Worm (Caenorhabditis elegans): ENCODE results near the gene F58F12.2.

Gene F58F12.2

DNA sequence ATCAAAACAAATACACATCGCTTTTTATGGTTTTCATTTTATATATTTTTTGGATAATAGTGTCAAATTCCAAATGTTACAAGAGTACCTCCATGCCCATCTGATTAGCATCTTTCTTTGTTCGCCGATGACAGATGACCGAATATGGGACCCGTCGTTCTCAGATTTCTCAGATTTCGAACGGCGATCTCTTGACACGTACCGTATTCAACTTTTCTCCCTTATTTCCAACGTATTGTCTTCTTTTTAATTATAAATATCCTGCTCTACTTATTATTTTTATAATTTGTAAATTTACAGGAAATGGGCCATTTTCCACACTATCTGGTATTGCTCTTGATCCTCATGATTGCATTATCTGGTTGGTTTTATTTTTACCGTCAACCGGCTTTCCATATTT, 10.6 kb upstream of the F58F12.2 start, which contains the start of gene zig-10:
Gene zig-10 (plus strand): TSS at position 301 of the 400 bp plus-strand sequence.
- no peak for TF ChIP-seq che-1 (tag; optimal IDR thresholded peaks at IDR 0.05)
- TF ChIP-seq ref-2 (tag; optimal IDR thresholded peaks at IDR 0.05), result no peak

DNA sequence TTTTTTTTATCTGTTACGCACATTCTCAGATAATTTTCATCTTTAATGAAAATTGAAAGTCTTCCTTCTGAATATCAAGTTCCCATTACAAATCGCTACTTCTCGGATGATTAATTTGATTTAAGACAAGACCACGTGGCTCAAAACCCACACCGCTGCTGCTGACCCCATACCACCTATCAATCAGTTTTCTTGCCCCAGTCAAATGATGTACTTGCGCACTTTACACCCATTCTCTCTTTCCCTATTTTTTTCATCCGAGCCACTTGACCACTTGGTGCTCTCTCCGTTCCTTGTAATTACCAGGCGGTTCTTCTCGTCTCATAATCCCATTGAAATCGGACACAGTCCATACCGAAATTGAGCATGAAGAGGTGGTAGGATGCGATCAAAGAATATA, 6.2 kb upstream of the F58F12.2 start:
- no peak for TF ChIP-seq lim-6 (tag; optimal IDR thresholded peaks at IDR 0.05)
- no peak for TF ChIP-seq unc-86 (tag; optimal IDR thresholded peaks at IDR 0.05)
- TF ChIP-seq lin-11 (tag; optimal IDR thresholded peaks at IDR 0.05), result no peak
- TF ChIP-seq ceh-6 (GFP tag; optimal IDR thresholded peaks at IDR 0.05), result no peak
- TF ChIP-seq unc-55 (GFP tag; optimal IDR thresholded peaks at IDR 0.05), result peak; percentile 52

DNA sequence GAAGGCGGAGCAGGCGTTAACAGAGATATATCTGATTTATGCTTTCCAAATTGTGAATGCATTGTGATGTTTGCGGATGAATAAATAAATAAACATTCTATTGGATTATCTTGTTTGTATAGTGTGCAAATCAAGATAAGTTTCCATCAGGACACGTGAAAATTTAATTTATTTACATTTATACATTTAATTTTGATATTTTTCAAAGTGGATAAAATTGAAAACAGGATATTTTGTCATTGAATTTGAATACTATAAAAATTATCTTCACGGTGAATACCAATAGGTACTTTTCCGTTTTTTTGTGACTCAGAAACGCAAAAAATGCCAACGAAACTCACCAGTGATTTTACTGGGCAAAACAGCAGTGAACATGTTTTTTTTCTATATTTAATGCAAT, 3.4 kb upstream of the F58F12.2 start, which contains the start of gene F58F12.3:
Gene F58F12.3 (minus strand): TSS at position 101 of the 400 bp plus-strand sequence.
- TF ChIP-seq madf-2 (tag; optimal IDR thresholded peaks at IDR 0.05) (no peak), hlh-13 (GFP tag; optimal IDR thresholded peaks at IDR 0.05) (no peak), C38D4.7 (GFP tag; optimal IDR thresholded peaks at IDR 0.05) (no peak), ahr-1 (tag; optimal IDR thresholded peaks at IDR 0.05) (no peak), rnt-1 (tag; optimal IDR thresholded peaks at IDR 0.05) (no peak), lin-11 (tag; optimal IDR thresholded peaks at IDR 0.05) (no peak), gmeb-2 (tag; optimal IDR thresholded peaks at IDR 0.05) (no peak), pha-4 (tag; optimal IDR thresholded peaks at IDR 0.05) (no peak), ceh-22 (tag; optimal IDR thresholded peaks at IDR 0.05) (no peak), ztf-16 (tag; optimal IDR thresholded peaks at IDR 0.05) (no peak), ceh-24 (tag; optimal IDR thresholded peaks at IDR 0.05) (no peak), pros-1 (tag; optimal IDR thresholded peaks at IDR 0.05) (no peak), sdc-2 (tag; optimal IDR thresholded peaks at IDR 0.05) (no peak), zip-5 (tag; optimal IDR thresholded peaks at IDR 0.05) (no peak)

DNA sequence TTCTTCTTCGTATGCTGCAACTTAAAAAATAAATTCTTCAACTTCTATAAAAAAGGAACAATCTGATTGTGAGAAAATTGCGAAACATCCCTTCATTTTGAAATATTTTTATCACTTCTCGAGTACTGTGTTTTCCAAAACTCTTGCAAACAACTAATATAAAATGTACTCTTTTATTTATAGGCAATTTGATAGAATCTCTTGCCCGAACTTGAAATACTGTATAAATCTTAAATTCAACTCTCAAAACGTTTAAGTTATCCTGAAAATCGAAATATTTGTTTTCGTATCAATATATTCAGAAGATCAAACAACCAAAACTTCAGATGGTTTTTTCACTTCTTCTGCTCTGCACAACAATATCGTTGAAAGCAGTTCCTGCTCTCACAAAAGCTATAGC, 1.4 kb downstream of the F58F12.2 start, which contains the start of gene F58F12.4:
Gene F58F12.4 (plus strand): TSS at position 301 of the 400 bp plus-strand sequence.
- no peak for TF ChIP-seq hlh-15 (tag; optimal IDR thresholded peaks at IDR 0.05)
- TF ChIP-seq lim-6 (tag; optimal IDR thresholded peaks at IDR 0.05), result no peak
- TF ChIP-seq zip-5 (tag; optimal IDR thresholded peaks at IDR 0.05), result no peak

DNA sequence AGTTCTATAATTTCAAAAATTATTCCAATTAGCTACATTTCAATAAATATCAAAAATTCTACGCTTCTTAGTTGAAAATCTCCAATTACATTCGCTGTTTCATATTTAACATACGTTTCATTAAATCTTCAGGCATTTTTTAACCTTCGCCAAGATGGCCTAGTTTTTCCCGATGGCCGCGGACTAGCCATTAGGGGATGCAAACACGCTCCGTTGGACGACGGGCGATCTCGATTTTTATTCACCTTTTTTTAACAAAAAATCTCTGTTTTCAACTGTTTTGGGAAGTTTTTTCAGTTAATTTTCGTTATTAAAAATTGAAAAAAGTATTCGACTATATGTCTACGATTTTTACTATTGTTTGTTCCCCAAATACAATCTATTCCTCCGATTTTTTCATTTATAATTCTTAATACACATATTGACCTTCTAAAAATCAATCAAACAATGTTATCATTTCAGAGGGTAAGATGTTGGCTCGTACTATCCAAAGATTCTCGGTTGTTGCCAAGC, 4.6 kb downstream of the F58F12.2 start, which contains the start of gene F58F12.1:
Gene F58F12.1 (plus strand): TSS at position 463 of the 513 bp plus-strand sequence.
- TF ChIP-seq ref-2 (tag; optimal IDR thresholded peaks at IDR 0.05), result peak; percentile 56
- no peak for TF ChIP-seq mec-3 (tag; optimal IDR thresholded peaks at IDR 0.05; ENCODE audit: borderline replicate concordance)
- no peak for TF ChIP-seq Y22D7AL.16 (tag; optimal IDR thresholded peaks at IDR 0.05)
- no peak for TF ChIP-seq pax-1 (tag; optimal IDR thresholded peaks at IDR 0.05)
- TF ChIP-seq pqm-1 (tag; optimal IDR thresholded peaks at IDR 0.05), result peak; percentile 14
- peak; percentile 14 for TF ChIP-seq unc-86 (tag; optimal IDR thresholded peaks at IDR 0.05)
- TF ChIP-seq elt-2 (tag; optimal IDR thresholded peaks at IDR 0.05), result peak; percentile 48
- no peak for TF ChIP-seq ama-1 (optimal IDR thresholded peaks at IDR 0.05)
- TF ChIP-seq odd-2 (tag; optimal IDR thresholded peaks at IDR 0.05), result no peak
- TF ChIP-seq ceh-2 (tag; optimal IDR thresholded peaks at IDR 0.05), result peak; percentile 88
- no peak for TF ChIP-seq pha-2 (tag; optimal IDR thresholded peaks at IDR 0.05)
- TF ChIP-seq madf-2 (tag; optimal IDR thresholded peaks at IDR 0.05), result no peak
- TF ChIP-seq elt-4 (tag; optimal IDR thresholded peaks at IDR 0.05), result no peak
- TF ChIP-seq sdc-2 (tag; optimal IDR thresholded peaks at IDR 0.05), result no peak
- no peak for TF ChIP-seq pha-4 (tag; optimal IDR thresholded peaks at IDR 0.05)
- peak; percentile 88 for TF ChIP-seq tbx-2 (tag; optimal IDR thresholded peaks at IDR 0.05)
- no peak for TF ChIP-seq ztf-16 (tag; optimal IDR thresholded peaks at IDR 0.05)
- no peak for TF ChIP-seq dve-1 (tag; optimal IDR thresholded peaks at IDR 0.05)
- no peak for TF ChIP-seq unc-55 (GFP tag; optimal IDR thresholded peaks at IDR 0.05)
- TF ChIP-seq ceh-34 (tag; optimal IDR thresholded peaks at IDR 0.05), result peak; percentile 31
- TF ChIP-seq fax-1 (tag; optimal IDR thresholded peaks at IDR 0.05), result peak; percentile 59
- TF ChIP-seq K09A11.1 (tag; optimal IDR thresholded peaks at IDR 0.05; ENCODE audit: insufficient read depth), result no peak
- TF ChIP-seq hlh-13 (GFP tag; optimal IDR thresholded peaks at IDR 0.05), result no peak
- TF ChIP-seq che-1 (tag; optimal IDR thresholded peaks at IDR 0.05), result no peak
- TF ChIP-seq sox-4 (tag; optimal IDR thresholded peaks at IDR 0.05), result no peak
- no peak for TF ChIP-seq lin-11 (tag; optimal IDR thresholded peaks at IDR 0.05)
- TF ChIP-seq ahr-1 (tag; optimal IDR thresholded peaks at IDR 0.05), result no peak
- TF ChIP-seq syd-9 (tag; optimal IDR thresholded peaks at IDR 0.05), result no peak
- TF ChIP-seq ceh-14 (tag; optimal IDR thresholded peaks at IDR 0.05), result peak; percentile 61
- peak; percentile 57 for TF ChIP-seq rnt-1 (tag; optimal IDR thresholded peaks at IDR 0.05)
- TF ChIP-seq eyg-1 (tag; optimal IDR thresholded peaks at IDR 0.05), result no peak
- no peak for TF ChIP-seq ttx-3 (tag; optimal IDR thresholded peaks at IDR 0.05)
- TF ChIP-seq ceh-19 (GFP tag; optimal IDR thresholded peaks at IDR 0.05), result no peak
- TF ChIP-seq pros-1 (tag; optimal IDR thresholded peaks at IDR 0.05), result no peak
- peak; percentile 71 for TF ChIP-seq hlh-8 (tag; optimal IDR thresholded peaks at IDR 0.05)

Data from whole organism, late embryonic.